Fruit fly (Drosophila melanogaster) whole organism, adult: ENCODE data around the gene Hibch.

Experiments used
- CG11617 ChIP-seq: fragments of 200-800 bp; sonication (Bioruptor generic); optimal IDR thresholded peaks from 2 replicates; lab custom pipeline; 2017; ENCODE audit warnings: mild to moderate bottlenecking, missing biosample characterization, missing genetic modification reagents, missing genetic modification characterization
- CG1620 ChIP-seq: fragments of 200-800 bp; sonication (Bioruptor generic); optimal IDR thresholded peaks from 2 replicates; lab custom pipeline; 2016; ENCODE audit warnings: missing biosample characterization, missing genetic modification characterization
- CG5204 ChIP-seq: fragments of 200-800 bp; sonication (Bioruptor generic); optimal IDR thresholded peaks from 2 replicates; lab custom pipeline; 2016; ENCODE audit warnings: missing biosample characterization, missing genetic modification characterization
- CG7045 ChIP-seq: fragments of 200-800 bp; sonication (Bioruptor generic); optimal IDR thresholded peaks from 2 replicates; lab custom pipeline; 2017; ENCODE audit warnings: missing biosample characterization, mild to moderate bottlenecking, missing genetic modification characterization
- CG7101 ChIP-seq: fragments of 200-800 bp; sonication (Bioruptor generic); optimal IDR thresholded peaks from 2 replicates; lab custom pipeline; 2018; ENCODE audit warnings: missing biosample characterization, mild to moderate bottlenecking, missing genetic modification characterization, moderate library complexity
- Clk ChIP-seq: fragments of 200-800 bp; sonication (Bioruptor generic); optimal IDR thresholded peaks from 2 replicates; lab custom pipeline; 2017; ENCODE audit warnings: missing biosample characterization, missing genetic modification characterization
- Crg-1 ChIP-seq: fragments of 200-800 bp; sonication (Bioruptor generic); optimal IDR thresholded peaks from 2 replicates; lab custom pipeline; 2016; ENCODE audit warnings: missing biosample characterization, missing genetic modification characterization
- Hr96 ChIP-seq: fragments of 200-800 bp; sonication (Bioruptor generic); optimal IDR thresholded peaks from 2 replicates; lab custom pipeline; 2016; ENCODE audit warnings: missing biosample characterization, missing genetic modification characterization
- Mnt ChIP-seq: fragments of 200-800 bp; sonication (Bioruptor generic); optimal IDR thresholded peaks from 2 replicates; lab custom pipeline; 2016; ENCODE audit warnings: missing biosample characterization, mild to moderate bottlenecking, missing genetic modification characterization
- bab1 ChIP-seq: fragments of 200-800 bp; sonication (Bioruptor generic); optimal IDR thresholded peaks from 3 replicates; lab custom pipeline; 2019; ENCODE audit warnings: missing biosample characterization, mild to moderate bottlenecking, missing genetic modification characterization, moderate library complexity
- cic ChIP-seq: fragments of 200-800 bp; sonication (Bioruptor generic); optimal IDR thresholded peaks from 2 replicates; lab custom pipeline; 2017; ENCODE audit warnings: missing biosample characterization, mild to moderate bottlenecking, missing genetic modification characterization, moderate library complexity
- cnc ChIP-seq, 2 experiments: fragments of >200 bp; optimal IDR thresholded peaks; 2 replicates each; lab custom pipeline; 2017
- kay ChIP-seq: fragments of 200-800 bp; sonication (Bioruptor generic); peaks from one replicate; lab custom pipeline; 2016; ENCODE audit warnings: missing biosample characterization, missing genetic modification characterization, borderline replicate concordance
- tj ChIP-seq: fragments of 200-800 bp; sonication (Bioruptor generic); optimal IDR thresholded peaks from 3 replicates; lab custom pipeline; 2017; ENCODE audit warnings: missing biosample characterization, mild to moderate bottlenecking, missing genetic modification characterization, moderate library complexity

- TF ChIP-seq CG7101 (tag; lab: Kevin White, UChicago) (no peak), CG5204 (no peak), bab1 (GFP tag; lab: Kevin White, UChicago) (no peak), Crg-1 (GFP tag; lab: Kevin White, UChicago) (no peak), cnc (optimal IDR thresholded peaks at IDR 0.05; lab: Kevin White, UChicago) (no peak), kay (GFP tag; lab: Kevin White, UChicago) (no peak), cic (no peak), tj (no peak), CG11617 (GFP tag; lab: Kevin White, UChicago) (no peak), CG7045 (GFP tag; lab: Kevin White, UChicago) (no peak), CG1620 (GFP tag; lab: Kevin White, UChicago) (no peak), Clk (GFP tag; lab: Kevin White, UChicago) (no peak), Hr96 (no peak), Mnt (GFP tag; lab: Kevin White, UChicago) (no peak)
Observed at dm6 chr3R:15309924-15310323, 47.1 kb upstream of the Hibch start, which contains the start of gene Tm2.
